Fruit fly (Drosophila melanogaster): ENCODE results near the gene CG6834.

The CG6834 gene

dm6 chr3R:11648356-11649355 is 39.3 kb downstream of the CG6834 start:
- TF ChIP-seq tai (GFP tag; optimal IDR thresholded peaks at IDR 0.05) (peak; percentile 22), Vsx2 (GFP tag; optimal IDR thresholded peaks at IDR 0.05; ENCODE audit: partially characterized antibody) (no peak), sage (GFP tag; optimal IDR thresholded peaks at IDR 0.05) (peak; percentile 13), Abd-B (GFP tag; optimal IDR thresholded peaks at IDR 0.05) (no peak)

- TF ChIP-seq OdsH (GFP tag; optimal IDR thresholded peaks at IDR 0.05) (no peak), sv (GFP tag; optimal IDR thresholded peaks at IDR 0.05) (no peak), dl (GFP tag; optimal IDR thresholded peaks at IDR 0.05; ENCODE audit: insufficient read depth in 1 of 2, partially characterized antibody in 2 of 2) (peak in 1 of 2 experiments; percentile 8), h (GFP tag; optimal IDR thresholded peaks at IDR 0.05) (no peak)
Observed at dm6 chr3R:11646826-11647225, 41.1 kb downstream of the CG6834 start.

dm6 chr3R:11639946-11640588 is 47.9 kb downstream of the CG6834 start:
- TF ChIP-seq Hnf4 (GFP tag; optimal IDR thresholded peaks at IDR 0.05) (peak; percentile 42), Sp1 (GFP tag; optimal IDR thresholded peaks at IDR 0.05) (peak; percentile 13), Mio (GFP tag; optimal IDR thresholded peaks at IDR 0.05) (no peak), Rel (GFP tag; optimal IDR thresholded peaks at IDR 0.05) (no peak), Rel (tag; optimal IDR thresholded peaks at IDR 0.05) (peak; percentile 30), foxo (GFP tag; optimal IDR thresholded peaks at IDR 0.05) (peak in 1 of 2 experiments; percentile 29), tai (GFP tag; optimal IDR thresholded peaks at IDR 0.05) (no peak), GATAd (GFP tag; optimal IDR thresholded peaks at IDR 0.05) (no peak), h (GFP tag; optimal IDR thresholded peaks at IDR 0.05) (peak; percentile 50), Hr78 (GFP tag; optimal IDR thresholded peaks at IDR 0.05) (no peak), dl (GFP tag; optimal IDR thresholded peaks at IDR 0.05; ENCODE audit: insufficient read depth in 1 of 2, partially characterized antibody in 2 of 2) (no peak), sage (GFP tag; optimal IDR thresholded peaks at IDR 0.05) (no peak), fru (GFP tag; optimal IDR thresholded peaks at IDR 0.05) (peak; percentile 62), HLH106 (tag; optimal IDR thresholded peaks at IDR 0.05) (peak; percentile 2), psq (GFP tag; optimal IDR thresholded peaks at IDR 0.05) (peak; percentile 42), CG32264 (GFP tag; optimal IDR thresholded peaks at IDR 0.05) (peak; percentile 36), Hr83 (GFP tag; optimal IDR thresholded peaks at IDR 0.05; ENCODE audit: poor library complexity, severe bottlenecking) (no peak)

- no peak for TF ChIP-seq brk (GFP tag; optimal IDR thresholded peaks at IDR 0.05)
- TF ChIP-seq sage (GFP tag; optimal IDR thresholded peaks at IDR 0.05), result no peak
- TF ChIP-seq dsf (GFP tag; optimal IDR thresholded peaks at IDR 0.05; ENCODE audit: borderline replicate concordance), result no peak
- TF ChIP-seq Hnf4 (GFP tag; optimal IDR thresholded peaks at IDR 0.05), result no peak
- TF ChIP-seq ey (GFP tag; optimal IDR thresholded peaks at IDR 0.05), result no peak
- TF ChIP-seq lola (GFP tag; optimal IDR thresholded peaks at IDR 0.05), result no peak
- no peak for TF ChIP-seq CG32264 (GFP tag; optimal IDR thresholded peaks at IDR 0.05)
- TF ChIP-seq Mio (GFP tag; optimal IDR thresholded peaks at IDR 0.05), result no peak
- no peak for TF ChIP-seq dl (GFP tag; optimal IDR thresholded peaks at IDR 0.05; ENCODE audit: insufficient read depth in 1 of 2, partially characterized antibody in 2 of 2)
- TF ChIP-seq pan (optimal IDR thresholded peaks at IDR 0.05), result no peak
Observed at dm6 chr3R:11637586-11637985, 50.3 kb downstream of the CG6834 start.
